Fruit fly (Drosophila melanogaster): ENCODE data around the gene Toll-9.

Toll-9 gene

DNA sequence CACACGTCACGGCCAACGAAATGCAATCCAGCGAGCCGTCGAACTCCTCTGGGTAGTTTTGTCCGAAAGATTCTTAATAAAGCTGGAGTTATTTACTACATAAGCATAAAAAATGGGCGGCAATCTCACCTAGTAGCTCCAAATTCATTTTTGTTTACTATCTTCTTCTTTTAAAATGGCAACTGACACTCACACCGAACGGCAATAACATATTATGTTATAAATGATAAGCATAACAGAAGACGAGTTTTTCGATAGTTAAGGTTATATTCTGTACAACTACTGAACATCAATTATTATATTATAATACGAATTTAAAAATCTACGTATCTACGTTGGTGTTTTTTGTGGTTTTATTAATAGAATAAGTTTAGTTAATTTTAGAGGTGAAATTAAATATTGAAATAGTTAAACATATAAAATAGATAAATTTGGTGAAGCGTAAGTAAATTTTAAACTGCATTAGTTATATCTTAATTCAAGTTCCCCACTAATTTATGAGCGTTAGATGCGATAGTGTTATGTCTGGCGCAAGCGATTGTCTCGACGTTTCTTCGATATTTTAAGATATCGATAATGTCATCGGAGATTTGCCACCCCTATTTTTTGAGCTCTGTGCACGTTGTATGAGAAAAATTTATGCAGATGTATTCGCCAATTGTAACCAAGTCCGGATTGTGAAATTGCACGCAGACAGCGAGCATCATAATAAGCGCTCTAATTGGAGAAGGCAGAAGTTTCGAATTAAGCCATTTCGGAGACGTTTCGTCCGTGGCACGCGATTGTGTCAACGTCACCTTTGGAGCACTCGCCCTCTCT, 18.6 kb downstream of the Toll-9 start, which contains the start of the genes Rbbp5 and eRF1 (continued):
- TF ChIP-seq ac (GFP tag; optimal IDR thresholded peaks at IDR 0.05) (no peak), odd (GFP tag; optimal IDR thresholded peaks at IDR 0.05) (no peak), stwl (tag; optimal IDR thresholded peaks at IDR 0.05) (peak; percentile 41), CG14667 (GFP tag; IDR thresholded peaks at IDR 0.05) (no peak), CG2875 (GFP tag; optimal IDR thresholded peaks at IDR 0.05) (no peak), CG7271 (tag; optimal IDR thresholded peaks at IDR 0.05) (no peak), CG5953 (GFP tag; IDR thresholded peaks at IDR 0.05) (peak; percentile 60; the same call in 1 of the 2 replicates), CG4424 (GFP tag; optimal IDR thresholded peaks at IDR 0.05) (peak; percentile 77), bab2 (GFP tag; optimal IDR thresholded peaks at IDR 0.05) (peak; percentile 60), esg (GFP tag; conservative IDR thresholded peaks at IDR 0.05) (peak; percentile 75; the same call in 1 of the 2 replicates), dimm (GFP tag; IDR thresholded peaks at IDR 0.05) (no peak), CG2712 (tag; optimal IDR thresholded peaks at IDR 0.05) (peak; percentile 85), gsb (GFP tag; IDR thresholded peaks at IDR 0.05) (no peak; the same call in 1 of the 2 replicates), vnd (GFP tag; IDR thresholded peaks at IDR 0.05; ENCODE audit: partially characterized antibody) (peak; percentile 89), crc (GFP tag; optimal IDR thresholded peaks at IDR 0.05) (peak; percentile 33), pan (optimal IDR thresholded peaks at IDR 0.05) (no peak), pan (GFP tag; optimal IDR thresholded peaks at IDR 0.05 in 1 of 2, IDR thresholded peaks at IDR 0.05 in 1 of 2) (peak in 1 of 2 experiments; percentile 74), croc (GFP tag; conservative IDR thresholded peaks at IDR 0.05) (peak; percentile 27; the same call in 1 of the 3 replicates), Hr3 (GFP tag; optimal IDR thresholded peaks at IDR 0.05) (peak; percentile 76), Dp (GFP tag; optimal IDR thresholded peaks at IDR 0.05) (peak; percentile 2), mam (GFP tag; optimal IDR thresholded peaks at IDR 0.05) (peak; percentile 81), Hr78 (GFP tag; optimal IDR thresholded peaks at IDR 0.05) (no peak), CG34224 (GFP tag; IDR thresholded peaks at IDR 0.05; ENCODE audit: partially characterized antibody) (peak; percentile 85), Sin3A (optimal IDR thresholded peaks at IDR 0.05) (no peak), CG7786 (GFP tag; optimal IDR thresholded peaks at IDR 0.05) (peak; percentile 56), trem (tag; optimal IDR thresholded peaks at IDR 0.05) (peak; percentile 80), CG3838 (GFP tag; optimal IDR thresholded peaks at IDR 0.05) (peak; percentile 29), CG13894 (tag; optimal IDR thresholded peaks at IDR 0.05) (peak; percentile 72), CG14014 (GFP tag; IDR thresholded peaks at IDR 0.05) (peak; percentile 81), prd (optimal IDR thresholded peaks at IDR 0.05) (no peak), prd (GFP tag; IDR thresholded peaks at IDR 0.05) (peak; percentile 88), CG3847 (GFP tag; IDR thresholded peaks at IDR 0.05) (peak; percentile 85), Opbp (GFP tag; IDR thresholded peaks at IDR 0.05; ENCODE audit: partially characterized antibody) (peak; percentile 94), exex (tag; optimal IDR thresholded peaks at IDR 0.05) (peak; percentile 28), CrebB (tag; optimal IDR thresholded peaks at IDR 0.05) (no peak), kni (GFP tag; optimal IDR thresholded peaks at IDR 0.05) (no peak), CG6654 (GFP tag; optimal IDR thresholded peaks at IDR 0.05) (no peak), H15 (GFP tag; IDR thresholded peaks at IDR 0.05) (peak; percentile 70; the same call in 1 of the 3 replicates), CG13775 (GFP tag; optimal IDR thresholded peaks at IDR 0.05) (peak; percentile 78), CG15601 (tag; optimal IDR thresholded peaks at IDR 0.05) (peak; percentile 59), CG18764 (GFP tag; optimal IDR thresholded peaks at IDR 0.05) (peak; percentile 71), CG7745 (tag; optimal IDR thresholded peaks at IDR 0.05) (no peak), Fer2 (tag; optimal IDR thresholded peaks at IDR 0.05) (peak; percentile 58), CG14860 (GFP tag; IDR thresholded peaks at IDR 0.05; ENCODE audit: partially characterized antibody) (peak; percentile 86), CG17385 (GFP tag; optimal IDR thresholded peaks at IDR 0.05) (peak; percentile 95), mld (GFP tag; IDR thresholded peaks at IDR 0.05; ENCODE audit: partially characterized antibody) (peak; percentile 91), CG6272 (GFP tag; IDR thresholded peaks at IDR 0.05) (no peak), stc (GFP tag; IDR thresholded peaks at IDR 0.05) (peak; percentile 52; the same call in 1 of the 2 replicates), CG6854 (GFP tag; optimal IDR thresholded peaks at IDR 0.05) (no peak)

Data from whole organism, embryonic.